Worm (Caenorhabditis elegans): ENCODE results near the gene F08F8.9.

The F08F8.9 gene

ce11 chrIII:7310662-7311340, 43.0 kb downstream of the F08F8.9 start, which contains the start of the genes F56C9.6 and F56C9.3:
F56C9.6 (minus strand) TSS chrIII:7310773.
F56C9.3 (plus strand) TSS chrIII:7311290.
- TF ChIP-seq pes-1 (GFP tag; IDR thresholded peaks at IDR 0.05) = no peak
- no peak for TF ChIP-seq hnd-1 (tag; optimal IDR thresholded peaks at IDR 0.05)
- TF ChIP-seq hmbx-1 (tag; optimal IDR thresholded peaks at IDR 0.05) = no peak
- TF ChIP-seq tra-4 (tag; optimal IDR thresholded peaks at IDR 0.05) = no peak
- no peak for TF ChIP-seq ceh-13 (GFP tag; optimal IDR thresholded peaks at IDR 0.05)
- no peak for TF ChIP-seq F13C5.2 (tag; optimal IDR thresholded peaks at IDR 0.05)
- TF ChIP-seq ceh-36 (tag; optimal IDR thresholded peaks at IDR 0.05) = no peak
- no peak for TF ChIP-seq ets-7 (tag; optimal IDR thresholded peaks at IDR 0.05)
- no peak for TF ChIP-seq B0310.2 (tag; optimal IDR thresholded peaks at IDR 0.05)
- no peak for TF ChIP-seq scrt-1 (GFP tag; IDR thresholded peaks at IDR 0.05)
- no peak for TF ChIP-seq ama-1 (optimal IDR thresholded peaks at IDR 0.05)
- no peak for TF ChIP-seq aly-1 (tag; optimal IDR thresholded peaks at IDR 0.05)
- no peak for TF ChIP-seq flt-1 (GFP tag; IDR thresholded peaks at IDR 0.05)
- no peak for TF ChIP-seq tbx-11 (GFP tag; IDR thresholded peaks at IDR 0.05)
- TF ChIP-seq sea-1 (GFP tag; conservative IDR thresholded peaks at IDR 0.05) = no peak
- TF ChIP-seq tbx-37 (GFP tag; conservative IDR thresholded peaks at IDR 0.05) = no peak

ce11 chrIII:7308600-7309109, 45.1 kb downstream of the F08F8.9 start, which contains the start of gene acbp-4:
acbp-4 (minus strand) TSS chrIII:7309109.
- TF ChIP-seq ets-7 (tag; optimal IDR thresholded peaks at IDR 0.05) (no peak), sea-1 (GFP tag; conservative IDR thresholded peaks at IDR 0.05) (no peak), hmbx-1 (tag; optimal IDR thresholded peaks at IDR 0.05) (no peak), scrt-1 (GFP tag; IDR thresholded peaks at IDR 0.05) (no peak), aly-1 (tag; optimal IDR thresholded peaks at IDR 0.05) (no peak), hmg-4 (GFP tag; optimal IDR thresholded peaks at IDR 0.05) (no peak), tra-4 (tag; optimal IDR thresholded peaks at IDR 0.05) (no peak), pes-1 (GFP tag; IDR thresholded peaks at IDR 0.05) (no peak), ceh-36 (tag; optimal IDR thresholded peaks at IDR 0.05) (no peak), tbx-37 (GFP tag; conservative IDR thresholded peaks at IDR 0.05) (no peak)

ce11 chrIII:7305649-7305977, 48.2 kb downstream of the F08F8.9 start:
- TF ChIP-seq tbx-11 (GFP tag; IDR thresholded peaks at IDR 0.05) = no peak
- no peak for TF ChIP-seq F13C5.2 (tag; optimal IDR thresholded peaks at IDR 0.05)
- TF ChIP-seq flt-1 (GFP tag; IDR thresholded peaks at IDR 0.05) = no peak
- TF ChIP-seq pes-1 (GFP tag; IDR thresholded peaks at IDR 0.05) = no peak
- TF ChIP-seq ceh-36 (tag; optimal IDR thresholded peaks at IDR 0.05) = no peak
- TF ChIP-seq ets-7 (tag; optimal IDR thresholded peaks at IDR 0.05) = no peak
- TF ChIP-seq sea-1 (GFP tag; conservative IDR thresholded peaks at IDR 0.05) = no peak
- no peak for TF ChIP-seq ceh-13 (GFP tag; optimal IDR thresholded peaks at IDR 0.05)
- TF ChIP-seq tbx-37 (GFP tag; conservative IDR thresholded peaks at IDR 0.05) = no peak
- TF ChIP-seq scrt-1 (GFP tag; IDR thresholded peaks at IDR 0.05) = no peak
- TF ChIP-seq aly-1 (tag; optimal IDR thresholded peaks at IDR 0.05) = no peak
- TF ChIP-seq hnd-1 (tag; optimal IDR thresholded peaks at IDR 0.05) = no peak
- TF ChIP-seq B0310.2 (tag; optimal IDR thresholded peaks at IDR 0.05) = no peak
- no peak for TF ChIP-seq hmg-4 (GFP tag; optimal IDR thresholded peaks at IDR 0.05)
- no peak for TF ChIP-seq tra-4 (tag; optimal IDR thresholded peaks at IDR 0.05)

DNA sequence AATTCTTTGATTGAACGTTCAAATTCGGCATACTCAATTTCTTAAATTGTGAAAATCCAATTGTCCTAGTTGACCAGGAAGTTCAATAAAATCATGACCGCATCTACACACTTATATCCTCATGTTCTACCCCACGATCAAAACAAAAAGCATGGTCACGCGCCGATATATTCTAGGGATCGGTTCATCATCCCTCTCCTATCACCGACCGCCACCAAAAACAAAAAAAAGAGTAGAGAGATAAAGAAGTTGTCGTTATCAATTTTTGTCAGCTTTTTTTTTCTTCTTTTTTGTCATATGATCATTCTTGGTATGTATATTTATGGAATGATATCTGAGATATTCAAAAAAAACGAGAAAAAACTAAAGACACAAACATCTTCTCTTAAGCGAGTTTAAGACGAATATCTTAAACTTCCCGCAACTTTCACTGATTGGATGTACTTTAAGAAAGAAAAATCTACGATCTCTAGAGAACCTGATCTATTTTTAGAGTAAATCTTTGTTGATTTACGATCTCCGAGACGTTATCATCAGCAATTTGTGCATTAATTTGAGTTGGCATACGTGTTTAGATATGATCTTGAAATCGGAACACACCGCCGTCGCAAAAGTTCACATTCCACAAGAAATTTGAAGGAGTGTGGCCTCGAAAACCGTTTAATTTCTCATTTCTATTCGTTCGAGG, 48.7 kb downstream of the F08F8.9 start:
- no peak for TF ChIP-seq B0310.2 (tag; optimal IDR thresholded peaks at IDR 0.05)
- no peak for TF ChIP-seq F13C5.2 (tag; optimal IDR thresholded peaks at IDR 0.05)
- TF ChIP-seq tra-4 (tag; optimal IDR thresholded peaks at IDR 0.05) = no peak
- no peak for TF ChIP-seq tbx-11 (GFP tag; IDR thresholded peaks at IDR 0.05)
- TF ChIP-seq scrt-1 (GFP tag; IDR thresholded peaks at IDR 0.05) = no peak
- TF ChIP-seq flt-1 (GFP tag; IDR thresholded peaks at IDR 0.05) = no peak
- no peak for TF ChIP-seq hnd-1 (tag; optimal IDR thresholded peaks at IDR 0.05)
- TF ChIP-seq ceh-36 (tag; optimal IDR thresholded peaks at IDR 0.05) = no peak
- no peak for TF ChIP-seq pes-1 (GFP tag; IDR thresholded peaks at IDR 0.05)
- no peak for TF ChIP-seq ama-1 (optimal IDR thresholded peaks at IDR 0.05)
- TF ChIP-seq ceh-13 (GFP tag; optimal IDR thresholded peaks at IDR 0.05) = no peak
- no peak for TF ChIP-seq hmg-4 (GFP tag; optimal IDR thresholded peaks at IDR 0.05)
- no peak for TF ChIP-seq hmbx-1 (tag; optimal IDR thresholded peaks at IDR 0.05)
- no peak for TF ChIP-seq sea-1 (GFP tag; conservative IDR thresholded peaks at IDR 0.05)

DNA sequence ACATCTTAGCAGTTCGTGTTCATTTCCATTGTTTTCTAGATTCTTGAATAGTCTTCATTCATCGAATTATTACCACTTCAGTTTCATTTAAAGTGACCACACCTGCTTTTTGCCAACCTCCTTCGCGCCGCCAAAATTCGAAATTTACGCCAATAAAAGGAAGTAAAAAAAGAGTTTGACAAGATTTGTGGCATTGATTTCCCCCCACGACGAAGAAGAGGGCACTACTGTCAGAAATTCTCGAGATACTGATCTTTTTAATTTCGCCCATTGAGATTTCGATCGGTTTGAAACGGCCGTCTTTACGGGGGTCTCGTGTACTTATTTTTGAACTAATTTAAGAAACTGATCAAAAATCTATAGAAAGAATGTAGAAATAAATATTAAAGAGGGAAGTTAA, 52.1 kb downstream of the F08F8.9 start:
- TF ChIP-seq F13C5.2 (tag; optimal IDR thresholded peaks at IDR 0.05) (no peak), ceh-36 (tag; optimal IDR thresholded peaks at IDR 0.05) (no peak), hmbx-1 (tag; optimal IDR thresholded peaks at IDR 0.05) (no peak), sea-1 (GFP tag; conservative IDR thresholded peaks at IDR 0.05) (no peak), ama-1 (optimal IDR thresholded peaks at IDR 0.05) (no peak), scrt-1 (GFP tag; IDR thresholded peaks at IDR 0.05) (no peak), hnd-1 (tag; optimal IDR thresholded peaks at IDR 0.05) (no peak), B0310.2 (tag; optimal IDR thresholded peaks at IDR 0.05) (no peak), ets-7 (tag; optimal IDR thresholded peaks at IDR 0.05) (no peak), tra-4 (tag; optimal IDR thresholded peaks at IDR 0.05) (no peak), pes-1 (GFP tag; IDR thresholded peaks at IDR 0.05) (no peak), tbx-37 (GFP tag; conservative IDR thresholded peaks at IDR 0.05) (no peak), ceh-13 (GFP tag; optimal IDR thresholded peaks at IDR 0.05) (no peak)

ce11 chrIII:7300763-7301162, 53.0 kb downstream of the F08F8.9 start:
- TF ChIP-seq hnd-1 (tag; optimal IDR thresholded peaks at IDR 0.05) (no peak), hmbx-1 (tag; optimal IDR thresholded peaks at IDR 0.05) (no peak), flt-1 (GFP tag; IDR thresholded peaks at IDR 0.05) (no peak), sea-1 (GFP tag; conservative IDR thresholded peaks at IDR 0.05) (no peak), B0310.2 (tag; optimal IDR thresholded peaks at IDR 0.05) (no peak), tra-4 (tag; optimal IDR thresholded peaks at IDR 0.05) (no peak), ceh-13 (GFP tag; optimal IDR thresholded peaks at IDR 0.05) (no peak), F13C5.2 (tag; optimal IDR thresholded peaks at IDR 0.05) (no peak), ets-7 (tag; optimal IDR thresholded peaks at IDR 0.05) (no peak), aly-1 (tag; optimal IDR thresholded peaks at IDR 0.05) (no peak), pes-1 (GFP tag; IDR thresholded peaks at IDR 0.05) (no peak), hmg-4 (GFP tag; optimal IDR thresholded peaks at IDR 0.05) (no peak), tbx-37 (GFP tag; conservative IDR thresholded peaks at IDR 0.05) (no peak), ceh-36 (tag; optimal IDR thresholded peaks at IDR 0.05) (no peak), scrt-1 (GFP tag; IDR thresholded peaks at IDR 0.05) (no peak)
